Worm (Caenorhabditis elegans): ENCODE results near the gene srh-99.

ce11 chrII:3705320-3705719 is 11.0 kb downstream of the srh-99 start, which contains the start of gene srx-108:
- no peak for TF ChIP-seq mml-1 (tag; optimal IDR thresholded peaks at IDR 0.05)
- TF ChIP-seq ztf-11 (tag; optimal IDR thresholded peaks at IDR 0.05): no peak
- TF ChIP-seq fkh-10 (GFP tag; optimal IDR thresholded peaks at IDR 0.05): no peak
- TF ChIP-seq nhr-76 (tag; optimal IDR thresholded peaks at IDR 0.05): no peak
- TF ChIP-seq ama-1 (optimal IDR thresholded peaks at IDR 0.05): no peak
- no peak for TF ChIP-seq unc-62 (GFP tag; optimal IDR thresholded peaks at IDR 0.05)
- TF ChIP-seq aly-2 (tag; optimal IDR thresholded peaks at IDR 0.05): no peak
- TF ChIP-seq snpc-4 (tag; optimal IDR thresholded peaks at IDR 0.05): no peak
- no peak for TF ChIP-seq nhr-23 (tag; optimal IDR thresholded peaks at IDR 0.05)
- TF ChIP-seq nhr-11 (tag; optimal IDR thresholded peaks at IDR 0.05): no peak
- no peak for TF ChIP-seq mdl-1 (tag; optimal IDR thresholded peaks at IDR 0.05)
- no peak for TF ChIP-seq elt-2 (tag; optimal IDR thresholded peaks at IDR 0.05)
